Worm (Caenorhabditis elegans): ENCODE results near the gene F13B12.3.

The F13B12.3 gene

DNA sequence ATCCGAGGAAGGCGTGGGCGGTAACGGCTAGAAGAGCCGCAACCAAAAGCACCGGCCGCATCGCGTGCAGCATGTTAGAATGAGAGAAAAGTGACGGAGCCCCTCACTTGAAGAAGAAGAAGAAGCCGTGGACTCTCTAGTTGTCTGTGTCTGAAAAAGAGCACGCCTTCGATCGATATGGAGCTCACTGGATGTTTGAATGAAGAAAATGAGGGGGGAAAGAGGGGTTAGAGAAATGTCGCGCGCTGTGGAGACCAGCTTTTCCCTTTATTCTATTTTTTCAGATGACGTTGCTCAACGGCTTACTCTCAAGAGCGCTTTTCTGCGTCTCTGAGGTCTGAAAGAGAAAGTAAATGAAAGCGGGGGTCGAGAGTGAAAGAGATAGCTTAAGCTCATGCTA lies 42.8 kb downstream of the F13B12.3 start, which contains the start of gene egl-21 (continued):
- TF ChIP-seq nhr-11 (tag; optimal IDR thresholded peaks at IDR 0.05) (peak; percentile 48), ztf-7 (tag; optimal IDR thresholded peaks at IDR 0.05) (no peak), daf-8 (GFP tag; IDR thresholded peaks at IDR 0.05) (no peak), nhr-76 (tag; optimal IDR thresholded peaks at IDR 0.05) (no peak), nhr-77 (tag; optimal IDR thresholded peaks at IDR 0.05) (no peak), F37D6.2 (tag; optimal IDR thresholded peaks at IDR 0.05) (peak; percentile 63), fkh-10 (GFP tag; optimal IDR thresholded peaks at IDR 0.05) (peak; percentile 93), lim-7 (GFP tag; IDR thresholded peaks at IDR 0.05) (no peak), ceh-44 (GFP tag; IDR thresholded peaks at IDR 0.05) (no peak), aha-1 (tag) (peak; percentile 93), nhr-111 (GFP tag; optimal IDR thresholded peaks at IDR 0.05) (no peak), zip-2 (tag; optimal IDR thresholded peaks at IDR 0.05) (no peak), skn-1 (tag; optimal IDR thresholded peaks at IDR 0.05) (no peak), gei-8 (GFP tag; optimal IDR thresholded peaks at IDR 0.05) (no peak), egl-43 (GFP tag; IDR thresholded peaks at IDR 0.05) (peak; percentile 69), mxl-3 (GFP tag; optimal IDR thresholded peaks at IDR 0.05) (no peak), F44E2.7 (GFP tag; IDR thresholded peaks at IDR 0.05) (no peak), unc-39 (tag; optimal IDR thresholded peaks at IDR 0.05) (no peak), mxl-2 (GFP tag; conservative IDR thresholded peaks at IDR 0.05) (no peak), R02D3.7 (tag; optimal IDR thresholded peaks at IDR 0.05) (no peak), rbr-2 (tag; optimal IDR thresholded peaks at IDR 0.05) (peak; percentile 82), F10B5.3 (tag; optimal IDR thresholded peaks at IDR 0.05) (no peak), mep-1 (tag; optimal IDR thresholded peaks at IDR 0.05) (peak; percentile 48), ZK337.2 (GFP tag; IDR thresholded peaks at IDR 0.05) (no peak), arid-1 (GFP tag; conservative IDR thresholded peaks at IDR 0.05) (peak; percentile 36; the same call in 1 of the 2 replicates), zip-11 (GFP tag; IDR thresholded peaks at IDR 0.05) (no peak), nhr-10 (tag; optimal IDR thresholded peaks at IDR 0.05) (no peak), zfp-2 (tag; optimal IDR thresholded peaks at IDR 0.05) (peak; percentile 34), nhr-48 (tag; optimal IDR thresholded peaks at IDR 0.05) (no peak), saeg-2 (GFP tag; IDR thresholded peaks at IDR 0.05) (no peak), ZK546.5 (tag; optimal IDR thresholded peaks at IDR 0.05) (no peak), Y48G9A.11 (GFP tag; IDR thresholded peaks at IDR 0.05) (no peak), ctbp-1 (GFP tag; IDR thresholded peaks at IDR 0.05) (peak; percentile 76), nhr-41 (GFP tag; IDR thresholded peaks at IDR 0.05) (no peak), cey-2 (tag; optimal IDR thresholded peaks at IDR 0.05; ENCODE audit: borderline replicate concordance, insufficient read depth) (no peak), egl-27 (tag; optimal IDR thresholded peaks at IDR 0.05) (no peak), dmd-6 (GFP tag; IDR thresholded peaks at IDR 0.05) (peak; percentile 54), mdl-1 (tag; optimal IDR thresholded peaks at IDR 0.05) (peak; percentile 60 to 62), php-3 (GFP tag; IDR thresholded peaks at IDR 0.05) (no peak), nhr-6 (tag; optimal IDR thresholded peaks at IDR 0.05) (no peak), vab-7 (GFP tag; IDR thresholded peaks at IDR 0.05) (no peak), ceh-62 (tag; optimal IDR thresholded peaks at IDR 0.05) (no peak), dmd-9 (GFP tag; IDR thresholded peaks at IDR 0.05) (no peak), daf-19 (GFP tag; conservative IDR thresholded peaks at IDR 0.05) (no peak), ama-1 (optimal IDR thresholded peaks at IDR 0.05) (no peak), madf-5 (GFP tag; IDR thresholded peaks at IDR 0.05) (no peak), hlh-11 (tag; optimal IDR thresholded peaks at IDR 0.05) (peak; percentile 19), ces-1 (GFP tag; optimal IDR thresholded peaks at IDR 0.05) (no peak), ceh-20 (GFP tag; IDR thresholded peaks at IDR 0.05) (no peak), snpc-1.2 (GFP tag; IDR thresholded peaks at IDR 0.05) (no peak), fos-1 (tag; optimal IDR thresholded peaks at IDR 0.05) (no peak), F49E8.2 (tag; optimal IDR thresholded peaks at IDR 0.05; ENCODE audit: borderline replicate concordance) (no peak), zfp-3 (GFP tag; conservative IDR thresholded peaks at IDR 0.05) (no peak), dmd-8 (GFP tag; IDR thresholded peaks at IDR 0.05) (no peak)
